Fruit fly (Drosophila melanogaster) whole organism, embryonic: ENCODE results near the gene Fie.

Source experiments
- Awh ChIP-seq: fragments of 200-800 bp; sonication (Bioruptor generic); IDR thresholded peaks from 2 replicates; pipeline ENCODE4, ENCODE4 v1.3.6; 2022; ENCODE audit warnings: missing biosample characterization, missing genetic modification characterization
- Bgb ChIP-seq: fragments of 200-800 bp; sonication (Bioruptor generic); IDR thresholded peaks from 2 replicates; pipeline ENCODE4 v1.3.6; 2022; ENCODE audit warnings: missing biosample characterization, missing genetic modification characterization; ENCODE audit not compliant: partially characterized antibody
- Blimp-1 ChIP-seq: fragments of 200-800 bp; sonication (Bioruptor generic); optimal IDR thresholded peaks from 3 replicates; lab custom pipeline; 2018; ENCODE audit warnings: missing biosample characterization, missing genetic modification characterization, mild to moderate bottlenecking, moderate library complexity, missing genetic modification reagents
- BtbVII ChIP-seq: fragments of 200-800 bp; sonication (Bioruptor generic); optimal IDR thresholded peaks from 3 replicates; lab custom pipeline; 2017; ENCODE audit warnings: missing biosample characterization, mild to moderate bottlenecking, missing genetic modification characterization
- C15 ChIP-seq: fragments of 200-800 bp; sonication (Bioruptor generic); IDR thresholded peaks from 3 replicates; pipeline ENCODE4 v1.3.6; 2022; ENCODE audit warnings: missing biosample characterization, missing genetic modification characterization
- CG1024 ChIP-seq: fragments of 200-800 bp; sonication (Bioruptor generic); IDR thresholded peaks from 2 replicates; pipeline ENCODE4 v1.3.6; 2022; ENCODE audit warnings: missing biosample characterization, missing genetic modification characterization
- CG10274 ChIP-seq: fragments of 200-800 bp; sonication (Bioruptor generic); optimal IDR thresholded peaks from 3 replicates; lab custom pipeline; 2017; ENCODE audit warnings: missing biosample characterization, mild to moderate bottlenecking, missing genetic modification characterization
- CG11456 ChIP-seq: fragments of 200-800 bp; sonication (Bioruptor generic); IDR thresholded peaks from 3 replicates; pipeline ENCODE4 v1.3.6; 2022; ENCODE audit warnings: missing biosample characterization, missing genetic modification characterization
- CG11696 ChIP-seq: fragments of 200-800 bp; sonication (Bioruptor generic); IDR thresholded peaks from 2 replicates; pipeline ENCODE4 v1.3.6; 2022; ENCODE audit warnings: missing biosample characterization, missing genetic modification characterization
- CG11723 ChIP-seq: fragments of 200-800 bp; sonication (Bioruptor generic); optimal IDR thresholded peaks from 2 replicates; lab custom pipeline; 2017; ENCODE audit warnings: missing biosample characterization, mild to moderate bottlenecking, missing genetic modification characterization
- CG12155 ChIP-seq: fragments of 200-800 bp; sonication (Bioruptor generic); optimal IDR thresholded peaks from 3 replicates; lab custom pipeline; 2016; ENCODE audit warnings: missing biosample characterization, missing genetic modification characterization
- CG13123 ChIP-seq: fragments of 200-800 bp; sonication (Bioruptor generic); optimal IDR thresholded peaks from 2 replicates; lab custom pipeline; 2016; ENCODE audit warnings: missing biosample characterization, missing genetic modification characterization
- CG13775 ChIP-seq: fragments of 200-800 bp; sonication (Bioruptor generic); optimal IDR thresholded peaks from 3 replicates; lab custom pipeline; 2017; ENCODE audit warnings: missing biosample characterization, mild to moderate bottlenecking, missing genetic modification characterization
- CG14050 ChIP-seq: fragments of 200-800 bp; sonication (Bioruptor generic); IDR thresholded peaks from 3 replicates; pipeline ENCODE4 v1.3.6; 2022; ENCODE audit warnings: missing biosample characterization, missing genetic modification characterization
- CG14667 ChIP-seq: fragments of 200-800 bp; sonication (Bioruptor generic); IDR thresholded peaks from 2 replicates; pipeline ENCODE4 v1.3.6; 2022; ENCODE audit warnings: missing biosample characterization, missing genetic modification characterization
- CG14710 ChIP-seq: fragments of 200-800 bp; sonication (Bioruptor generic); optimal IDR thresholded peaks from 3 replicates; lab custom pipeline; 2019; ENCODE audit warnings: missing biosample characterization, mild to moderate bottlenecking, missing genetic modification characterization, moderate library complexity
- CG15479 ChIP-seq: fragments of 200-800 bp; sonication (Bioruptor generic); optimal IDR thresholded peaks from 3 replicates; lab custom pipeline; 2019; ENCODE audit warnings: missing biosample characterization, mild to moderate bottlenecking, missing genetic modification characterization, moderate library complexity
- CG15514 ChIP-seq: fragments of 200-800 bp; sonication (Bioruptor generic); optimal IDR thresholded peaks from 3 replicates; lab custom pipeline; 2017; ENCODE audit warnings: missing biosample characterization, missing genetic modification characterization, mild to moderate bottlenecking, moderate library complexity, missing genetic modification reagents
- CG1792 ChIP-seq: fragments of 200-800 bp; sonication (Bioruptor generic); optimal IDR thresholded peaks from 2 replicates; lab custom pipeline; 2016; ENCODE audit warnings: missing biosample characterization, missing genetic modification characterization
- CG3838 ChIP-seq: fragments of 200-800 bp; sonication (Bioruptor generic); optimal IDR thresholded peaks from 3 replicates; lab custom pipeline; 2016; ENCODE audit warnings: missing biosample characterization, missing genetic modification characterization
- CG3847 ChIP-seq: fragments of 200-800 bp; sonication (Bioruptor generic); IDR thresholded peaks from 2 replicates; pipeline ENCODE4 v1.3.6; 2022; ENCODE audit warnings: missing biosample characterization, missing genetic modification characterization
- CG4730 ChIP-seq: fragments of 200-800 bp; sonication (Bioruptor generic); IDR thresholded peaks from 2 replicates; pipeline ENCODE4 v1.3.6; 2022; ENCODE audit warnings: missing biosample characterization, missing genetic modification characterization
- CG7357 ChIP-seq: fragments of 200-800 bp; sonication (Bioruptor generic); IDR thresholded peaks from 3 replicates; pipeline ENCODE4 v1.3.6; 2022; ENCODE audit warnings: missing biosample characterization, missing genetic modification characterization
- CG7556 ChIP-seq: fragments of 200-800 bp; sonication (Bioruptor generic); optimal IDR thresholded peaks from 2 replicates; lab custom pipeline; 2017; ENCODE audit warnings: missing biosample characterization, mild to moderate bottlenecking, missing genetic modification characterization
- CG7963 ChIP-seq: fragments of 200-800 bp; sonication (Bioruptor generic); IDR thresholded peaks from 3 replicates; pipeline ENCODE4 v1.3.6; 2022; ENCODE audit warnings: missing biosample characterization, missing genetic modification characterization; ENCODE audit not compliant: partially characterized antibody
- CG9797 ChIP-seq: fragments of 200-800 bp; sonication (Bioruptor generic); optimal IDR thresholded peaks from 3 replicates; lab custom pipeline; 2018; ENCODE audit warnings: missing biosample characterization, mild to moderate bottlenecking, missing genetic modification characterization
- D19A ChIP-seq: fragments of 200-800 bp; optimal IDR thresholded peaks from 3 replicates; lab custom pipeline; 2019; ENCODE audit warnings: missing biosample characterization, mild to moderate bottlenecking, missing genetic modification characterization, moderate library complexity
- E2f1 ChIP-seq: fragments of 200-800 bp; sonication (Bioruptor generic); IDR thresholded peaks from 2 replicates; pipeline ENCODE4 v1.3.6; 2022; ENCODE audit warnings: missing biosample characterization, missing genetic modification characterization
- Ets65A ChIP-seq: fragments of 200-800 bp; sonication (Bioruptor generic); peaks from one replicate; lab custom pipeline; 2016; ENCODE audit warnings: missing biosample characterization, missing genetic modification characterization
- Fer1 ChIP-seq: fragments of 200-800 bp; sonication (Bioruptor generic); optimal IDR thresholded peaks from 2 replicates; lab custom pipeline; 2017; ENCODE audit warnings: missing biosample characterization, mild to moderate bottlenecking, missing genetic modification characterization
- Hmr ChIP-seq: fragments of 200-800 bp; sonication (Bioruptor generic); optimal IDR thresholded peaks from 3 replicates; lab custom pipeline; 2017; ENCODE audit warnings: mild to moderate bottlenecking, missing biosample characterization, missing genetic modification reagents, missing genetic modification characterization
- Hr3 ChIP-seq: fragments of 200-800 bp; sonication (Bioruptor generic); optimal IDR thresholded peaks from 3 replicates; lab custom pipeline; 2016; ENCODE audit warnings: missing biosample characterization, missing genetic modification characterization
- Max ChIP-seq: fragments of 200-800 bp; sonication (Bioruptor generic); optimal IDR thresholded peaks from 2 replicates; lab custom pipeline; 2016; ENCODE audit warnings: missing biosample characterization, mild to moderate bottlenecking, missing genetic modification characterization
- Ravus ChIP-seq: fragments of 200-800 bp; sonication (Bioruptor generic); IDR thresholded peaks from 2 replicates; pipeline ENCODE4 v1.3.6; 2022; ENCODE audit warnings: missing biosample characterization, missing genetic modification characterization
- Sry-δ ChIP-seq: fragments of 200-800 bp; sonication (Bioruptor generic); optimal IDR thresholded peaks from 2 replicates; lab custom pipeline; 2016; ENCODE audit warnings: missing biosample characterization, missing genetic modification characterization
- Ssrp ChIP-seq: fragments of 200-800 bp; sonication (Bioruptor generic); optimal IDR thresholded peaks from 2 replicates; lab custom pipeline; 2018; ENCODE audit warnings: missing biosample characterization, mild to moderate bottlenecking, missing genetic modification characterization, moderate library complexity
- Xbp1 ChIP-seq: fragments of 200-800 bp; sonication (Bioruptor generic); optimal IDR thresholded peaks from 3 replicates; lab custom pipeline; 2016; ENCODE audit warnings: missing biosample characterization, mild to moderate bottlenecking, missing genetic modification characterization
- aop ChIP-seq: fragments of 200-800 bp; sonication (Bioruptor generic); IDR thresholded peaks from 2 replicates; pipeline ENCODE4 v1.3.6; 2022; ENCODE audit warnings: missing biosample characterization, missing genetic modification characterization
- ash1 ChIP-seq: fragments of 200-800 bp; sonication (Bioruptor generic); optimal IDR thresholded peaks from 2 replicates; lab custom pipeline; 2018; ENCODE audit warnings: missing biosample characterization, mild to moderate bottlenecking, missing genetic modification characterization
- az2 ChIP-seq: fragments of 200-800 bp; sonication (Bioruptor generic); optimal IDR thresholded peaks from 3 replicates; lab custom pipeline; 2016; ENCODE audit warnings: missing biosample characterization, missing genetic modification characterization
- caup ChIP-seq: fragments of 200-800 bp; sonication (Bioruptor generic); optimal IDR thresholded peaks from 3 replicates; lab custom pipeline; 2017; ENCODE audit warnings: missing biosample characterization, mild to moderate bottlenecking, missing genetic modification characterization, moderate library complexity; ENCODE audit not compliant: severe bottlenecking
- cwo ChIP-seq: fragments of 200-800 bp; sonication (Bioruptor generic); optimal IDR thresholded peaks from 3 replicates; lab custom pipeline; 2017; ENCODE audit warnings: missing biosample characterization, missing genetic modification characterization, mild to moderate bottlenecking, moderate library complexity, missing genetic modification reagents
- dmrt99B ChIP-seq: fragments of 200-800 bp; sonication (Bioruptor generic); optimal IDR thresholded peaks from 2 replicates; lab custom pipeline; 2018; ENCODE audit warnings: missing biosample characterization, mild to moderate bottlenecking, missing genetic modification characterization, moderate library complexity
- grn ChIP-seq: fragments of 200-800 bp; sonication (Bioruptor generic); optimal IDR thresholded peaks from 3 replicates; lab custom pipeline; 2017; ENCODE audit warnings: missing biosample characterization, missing genetic modification characterization
- gsb-n ChIP-seq: fragments of 200-800 bp; sonication (Bioruptor generic); optimal IDR thresholded peaks from 3 replicates; lab custom pipeline; 2018; ENCODE audit warnings: missing biosample characterization, mild to moderate bottlenecking, missing genetic modification characterization
- lilli ChIP-seq: fragments of 200-800 bp; sonication (Bioruptor generic); optimal IDR thresholded peaks from 3 replicates; lab custom pipeline; 2016; ENCODE audit warnings: missing biosample characterization, missing genetic modification characterization
- luna ChIP-seq: fragments of 200-800 bp; sonication (Bioruptor generic); optimal IDR thresholded peaks from 2 replicates; lab custom pipeline; 2016; ENCODE audit warnings: missing biosample characterization, missing genetic modification characterization
- sima ChIP-seq: fragments of 200-800 bp; sonication (Bioruptor generic); optimal IDR thresholded peaks from 2 replicates; lab custom pipeline; 2016; ENCODE audit warnings: missing biosample characterization, missing genetic modification characterization
- sisA ChIP-seq: fragments of 200-800 bp; sonication (Bioruptor generic); IDR thresholded peaks from 2 replicates; pipeline ENCODE4 v1.3.6; 2022; ENCODE audit warnings: missing biosample characterization, missing genetic modification characterization
- sug ChIP-seq: fragments of 200-800 bp; optimal IDR thresholded peaks from 2 replicates; lab custom pipeline; 2019; ENCODE audit warnings: missing biosample characterization, mild to moderate bottlenecking, missing genetic modification characterization, moderate library complexity

The Fie gene

DNA sequence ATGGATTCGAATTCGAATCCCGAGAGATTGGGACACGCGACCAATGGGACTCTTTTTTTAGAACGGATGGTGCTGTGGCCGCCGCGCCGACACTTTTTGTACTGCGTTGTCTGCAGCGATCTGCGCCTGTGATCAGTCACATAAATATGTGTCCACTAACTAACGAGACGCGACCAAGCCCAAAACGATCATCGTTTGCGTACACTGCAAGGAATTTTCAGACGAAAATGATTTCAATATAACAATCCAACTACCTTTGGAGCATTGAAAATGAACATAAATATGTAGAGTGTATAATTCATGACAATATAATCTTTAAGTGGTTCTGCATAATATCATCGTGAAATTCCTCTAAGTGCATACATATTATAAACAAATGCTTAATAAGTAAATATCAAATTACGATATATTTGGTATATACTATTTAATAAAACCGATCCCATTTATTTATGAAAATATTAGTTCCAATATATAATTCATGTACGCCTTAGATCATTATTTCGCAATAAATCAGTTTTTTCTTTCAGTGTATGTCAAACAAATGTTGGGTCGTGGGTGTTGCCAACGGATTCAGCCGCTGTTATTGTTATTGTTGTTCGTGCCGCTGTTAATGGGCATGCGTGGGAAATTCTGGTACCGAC, 43.3 kb downstream of the Fie start, which contains the start of gene Eip63F-1 (continued):
- TF ChIP-seq Hr3 (GFP tag; lab: Kevin White, UChicago) (peak; percentile 53), CG11696 (GFP tag; lab: Robert Waterston, UW) (peak; percentile 38; the same call in 1 of the 2 replicates), CG10274 (GFP tag; lab: Kevin White, UChicago) (peak; percentile 36), Ravus (GFP tag; lab: Robert Waterston, UW) (peak; percentile 12; the same call in 1 of the 2 replicates), Blimp-1 (GFP tag; lab: Kevin White, UChicago) (peak; percentile 66), Fer1 (GFP tag; lab: Kevin White, UChicago) (peak; percentile 68), ash1 (GFP tag; lab: Kevin White, UChicago) (no peak), caup (GFP tag; lab: Kevin White, UChicago) (peak; percentile 36), Ets65A (GFP tag; lab: Kevin White, UChicago) (peak; percentile 63), CG4730 (GFP tag; lab: Robert Waterston, UW) (no peak), CG11456 (GFP tag; lab: Robert Waterston, UW) (no peak), sug (tag; lab: Kevin White, UChicago) (peak; percentile 63), Ssrp (tag; lab: Kevin White, UChicago) (peak; percentile 71), az2 (GFP tag; lab: Kevin White, UChicago) (peak; percentile 45), CG1792 (GFP tag; lab: Kevin White, UChicago) (peak; percentile 2), CG7556 (GFP tag; lab: Kevin White, UChicago) (peak; percentile 68), Xbp1 (GFP tag; lab: Kevin White, UChicago) (peak; percentile 63), cwo (GFP tag; lab: Kevin White, UChicago) (peak; percentile 53), C15 (GFP tag; lab: Robert Waterston, UW) (no peak), CG13775 (peak; percentile 55), grn (no peak), Awh (GFP tag; lab: Robert Waterston, UW) (no peak), E2f1 (GFP tag; lab: Robert Waterston, UW) (no peak), CG3838 (GFP tag; lab: Kevin White, UChicago) (no peak), sisA (GFP tag; lab: Robert Waterston, UW) (peak; percentile 56), CG14667 (GFP tag; lab: Robert Waterston, UW) (no peak), CG12155 (GFP tag; lab: Kevin White, UChicago) (peak; percentile 49), sima (GFP tag; lab: Kevin White, UChicago) (no peak), luna (no peak), Sry-δ (GFP tag; lab: Kevin White, UChicago) (peak; percentile 5), gsb-n (tag; lab: Kevin White, UChicago) (peak; percentile 8), CG15479 (GFP tag; lab: Kevin White, UChicago) (no peak), CG9797 (GFP tag; lab: Kevin White, UChicago) (no peak), CG7963 (no peak), CG3847 (GFP tag; lab: Robert Waterston, UW) (0 out of 2 replicates have a peak, but pooled peaks have one; percentile 42), dmrt99B (peak; percentile 71), CG13123 (GFP tag; lab: Kevin White, UChicago) (peak; percentile 4), CG7357 (GFP tag; lab: Robert Waterston, UW) (0 out of 3 replicates have a peak, but pooled peaks have one; percentile 10), Max (peak; percentile 11), D19A (peak; percentile 57), CG15514 (GFP tag; lab: Kevin White, UChicago) (peak; percentile 8), CG1024 (GFP tag; lab: Robert Waterston, UW) (peak; percentile 30; the same call in 1 of the 2 replicates), Bgb (GFP tag; lab: Robert Waterston, UW) (no peak), BtbVII (GFP tag; lab: Kevin White, UChicago) (peak; percentile 43), aop (GFP tag; lab: Robert Waterston, UW) (no peak), CG14050 (GFP tag; lab: Robert Waterston, UW) (peak; percentile 54; the same call in 2 of the 3 replicates), Hmr (GFP tag; lab: Kevin White, UChicago) (peak; percentile 57), lilli (GFP tag; lab: Kevin White, UChicago) (peak; percentile 39), CG14710 (tag; lab: Kevin White, UChicago) (peak; percentile 42), CG11723 (no peak)
